Worm (Caenorhabditis elegans) whole organism, L3 larva: ENCODE results near the gene btb-10.

Source experiments
- ZK546.5 ChIP-seq: sonication (generic microtip); optimal IDR thresholded peaks from 2 replicates; lab custom pipeline; 2017; ENCODE audit warnings: missing biosample characterization, missing genetic modification characterization
- aly-2 ChIP-seq: fragments of 150-350 bp; optimal IDR thresholded peaks from 2 replicates; lab custom pipeline; 2014; ENCODE audit warnings: missing biosample characterization, missing genetic modification characterization
- ama-1 ChIP-seq: fragments of 150-350 bp; optimal IDR thresholded peaks from 2 replicates; lab custom pipeline; 2018
- ceh-28 ChIP-seq: fragments of 150-350 bp; optimal IDR thresholded peaks from 2 replicates; lab custom pipeline; 2014; ENCODE audit warnings: missing biosample characterization, missing genetic modification reagents, missing genetic modification characterization
- ceh-9 ChIP-seq: sonication (generic microtip); optimal IDR thresholded peaks from 2 replicates; lab custom pipeline; 2018; ENCODE audit warnings: missing biosample characterization, missing genetic modification characterization
- daf-12 ChIP-seq: fragments of 150-350 bp; optimal IDR thresholded peaks from 2 replicates; lab custom pipeline; 2014; ENCODE audit warnings: missing biosample characterization, missing genetic modification reagents, missing genetic modification characterization
- egl-5 ChIP-seq: fragments of 150-350 bp; optimal IDR thresholded peaks from 2 replicates; lab custom pipeline; 2017; ENCODE audit warnings: missing biosample characterization, missing genetic modification reagents, missing genetic modification characterization, inconsistent platforms
- elt-2 ChIP-seq: sonication (generic microtip); optimal IDR thresholded peaks from 2 replicates; lab custom pipeline; 2016; ENCODE audit warnings: missing genetic modification reagents, mild to moderate bottlenecking, missing genetic modification characterization, missing compliant biosample characterization
- elt-3 ChIP-seq, 3 experiments: fragments of 150-350 bp in 1 of 3; sonication (generic microtip) in 2 of 3; optimal IDR thresholded peaks; 2 replicates in 2 of 3; 4 replicates in 1 of 3; lab custom pipeline; 2014 to 2017; ENCODE audit warnings: missing biosample characterization in 3 of 3, missing genetic modification characterization in 3 of 3
- eor-1 ChIP-seq, 2 experiments: fragments of 150-350 bp; optimal IDR thresholded peaks; 2 replicates each; lab custom pipeline; 2014 to 2018; ENCODE audit warnings: missing biosample characterization in 2 of 2, missing genetic modification characterization in 2 of 2
- fkh-10 ChIP-seq: sonication (generic microtip); optimal IDR thresholded peaks from 2 replicates; lab custom pipeline; 2017; ENCODE audit warnings: missing biosample characterization, missing genetic modification reagents, missing genetic modification characterization
- fkh-2 ChIP-seq: fragments of 150-350 bp; optimal IDR thresholded peaks from 2 replicates; lab custom pipeline; 2014; ENCODE audit warnings: missing biosample characterization, missing genetic modification reagents, missing genetic modification characterization
- fos-1 ChIP-seq: fragments of 150-350 bp; optimal IDR thresholded peaks from 2 replicates; lab custom pipeline; 2014; ENCODE audit warnings: missing biosample characterization, missing genetic modification characterization
- hmg-11 ChIP-seq: sonication (generic microtip); optimal IDR thresholded peaks from 2 replicates; lab custom pipeline; 2016; ENCODE audit warnings: missing genetic modification characterization, missing compliant biosample characterization
- lin-15B ChIP-seq: fragments of 150-350 bp; optimal IDR thresholded peaks from 2 replicates; lab custom pipeline; 2014; ENCODE audit warnings: missing biosample characterization, missing genetic modification characterization
- lin-39 ChIP-seq: fragments of 150-350 bp; optimal IDR thresholded peaks from 2 replicates; lab custom pipeline; 2018; ENCODE audit warnings: missing biosample characterization, missing genetic modification reagents, missing genetic modification characterization
- mdl-1 ChIP-seq: fragments of 150-350 bp; optimal IDR thresholded peaks from 2 replicates; lab custom pipeline; 2014; ENCODE audit warnings: missing biosample characterization, missing genetic modification characterization
- nfya-1 ChIP-seq: sonication (generic microtip); optimal IDR thresholded peaks from 2 replicates; lab custom pipeline; 2017; ENCODE audit warnings: missing genetic modification characterization, mild to moderate bottlenecking, missing compliant biosample characterization, antibody characterized with exemption, moderate library complexity; ENCODE audit not compliant: insufficient read depth
- nhr-11 ChIP-seq: fragments of 150-350 bp; optimal IDR thresholded peaks from 2 replicates; lab custom pipeline; 2014; ENCODE audit warnings: missing biosample characterization, missing genetic modification characterization
- nhr-23 ChIP-seq: fragments of 150-350 bp; optimal IDR thresholded peaks from 2 replicates; lab custom pipeline; 2014; ENCODE audit warnings: missing biosample characterization, missing genetic modification reagents, missing genetic modification characterization
- nhr-237 ChIP-seq: fragments of 150-350 bp; optimal IDR thresholded peaks from 2 replicates; lab custom pipeline; 2014; ENCODE audit warnings: missing biosample characterization, missing genetic modification characterization
- nhr-25 ChIP-seq: sonication (generic microtip); optimal IDR thresholded peaks from 2 replicates; lab custom pipeline; 2017; ENCODE audit warnings: missing biosample characterization, missing genetic modification characterization
- nhr-28 ChIP-seq: fragments of 150-350 bp; optimal IDR thresholded peaks from 2 replicates; lab custom pipeline; 2014; ENCODE audit warnings: missing biosample characterization, missing genetic modification characterization
- nhr-76 ChIP-seq: fragments of 150-350 bp; sonication (generic microtip); optimal IDR thresholded peaks from 5 replicates; lab custom pipeline; 2014; ENCODE audit warnings: missing biosample characterization, missing genetic modification characterization
- nhr-77 ChIP-seq: fragments of 150-350 bp; optimal IDR thresholded peaks from 2 replicates; lab custom pipeline; 2014; ENCODE audit warnings: missing biosample characterization, missing genetic modification characterization
- pha-4 ChIP-seq: fragments of 150-350 bp; optimal IDR thresholded peaks from 2 replicates; lab custom pipeline; 2014; ENCODE audit warnings: missing biosample characterization, missing genetic modification reagents, missing genetic modification characterization
- pqm-1 ChIP-seq: fragments of 150-350 bp; optimal IDR thresholded peaks from 2 replicates; lab custom pipeline; 2017; ENCODE audit warnings: missing biosample characterization, missing genetic modification characterization, inconsistent platforms
- sea-2 ChIP-seq: fragments of 150-350 bp; sonication (generic microtip); optimal IDR thresholded peaks from 4 replicates; lab custom pipeline; 2014; ENCODE audit warnings: missing biosample characterization, missing genetic modification reagents, missing genetic modification characterization
- tbx-2 ChIP-seq: sonication (generic microtip); optimal IDR thresholded peaks from 2 replicates; lab custom pipeline; 2016; ENCODE audit warnings: mild to moderate bottlenecking, missing genetic modification characterization, missing compliant biosample characterization
- unc-39 ChIP-seq: sonication (generic microtip); optimal IDR thresholded peaks from 4 replicates; lab custom pipeline; 2017; ENCODE audit warnings: missing biosample characterization, missing genetic modification characterization
- unc-62 ChIP-seq: fragments of 150-350 bp; sonication (generic microtip); optimal IDR thresholded peaks from 4 replicates; lab custom pipeline; 2014; ENCODE audit warnings: missing biosample characterization, missing genetic modification reagents, missing genetic modification characterization
- zag-1 ChIP-seq: fragments of 150-350 bp; optimal IDR thresholded peaks from 2 replicates; lab custom pipeline; 2014; ENCODE audit warnings: missing biosample characterization, missing genetic modification characterization
- ztf-11 ChIP-seq: fragments of 150-350 bp; optimal IDR thresholded peaks from 2 replicates; lab custom pipeline; 2014; ENCODE audit warnings: missing biosample characterization, missing genetic modification characterization
- ztf-4 ChIP-seq: fragments of 150-350 bp; optimal IDR thresholded peaks from 2 replicates; lab custom pipeline; 2014; ENCODE audit warnings: missing biosample characterization, missing genetic modification characterization

The btb-10 gene

ce11 chrII:1100719-1101118, 40.1 kb upstream of the btb-10 start, which contains the start of gene pho-14:
pho-14 (minus strand) TSS chrII:1100819.
- TF ChIP-seq ama-1 = no peak
- no peak for TF ChIP-seq unc-39 (tag; lab: Kevin White, UChicago)
- no peak for TF ChIP-seq nhr-11
- no peak for TF ChIP-seq ceh-9 (tag; lab: Kevin White, UChicago)
- no peak for TF ChIP-seq ztf-4 (tag; lab: Kevin White, UChicago)
- TF ChIP-seq ztf-11 = no peak
- TF ChIP-seq zag-1 (tag; lab: Kevin White, UChicago) = no peak
- no peak for TF ChIP-seq fkh-10 (GFP tag; lab: Kevin White, UChicago)
- TF ChIP-seq nhr-76 = no peak
- TF ChIP-seq elt-3 (tag; optimal IDR thresholded peaks at IDR 0.05; lab: Kevin White, UChicago) = no peak
- TF ChIP-seq nhr-28 (tag; lab: Kevin White, UChicago) = no peak
- TF ChIP-seq pqm-1 (tag; lab: Kevin White, UChicago) = no peak

DNA sequence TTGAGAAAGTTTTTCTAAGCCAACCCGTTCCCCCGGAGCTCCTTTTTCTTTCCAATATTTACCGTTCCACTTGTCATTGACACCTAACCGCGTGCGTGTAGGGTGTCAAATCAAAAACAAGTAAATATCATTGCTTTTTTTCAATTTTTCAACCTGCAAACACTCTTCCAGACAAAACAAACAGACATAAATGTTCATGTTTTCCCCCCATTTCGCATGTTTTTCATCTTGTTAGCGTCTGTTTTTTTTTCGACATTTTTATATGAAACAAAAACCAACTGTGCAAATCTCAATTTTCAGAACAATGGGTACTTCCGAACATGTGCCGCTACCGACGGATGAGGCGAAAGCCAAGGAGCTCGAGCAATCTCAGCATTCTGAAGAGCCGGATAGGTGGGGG, 31.1 kb upstream of the btb-10 start, which contains the start of gene snf-3:
snf-3 (plus strand) TSS at position 301 of the 400 bp plus-strand sequence.
- TF ChIP-seq pha-4 (tag; lab: Kevin White, UChicago) = peak; percentile 5
- no peak for TF ChIP-seq nhr-28 (tag; lab: Kevin White, UChicago)

DNA sequence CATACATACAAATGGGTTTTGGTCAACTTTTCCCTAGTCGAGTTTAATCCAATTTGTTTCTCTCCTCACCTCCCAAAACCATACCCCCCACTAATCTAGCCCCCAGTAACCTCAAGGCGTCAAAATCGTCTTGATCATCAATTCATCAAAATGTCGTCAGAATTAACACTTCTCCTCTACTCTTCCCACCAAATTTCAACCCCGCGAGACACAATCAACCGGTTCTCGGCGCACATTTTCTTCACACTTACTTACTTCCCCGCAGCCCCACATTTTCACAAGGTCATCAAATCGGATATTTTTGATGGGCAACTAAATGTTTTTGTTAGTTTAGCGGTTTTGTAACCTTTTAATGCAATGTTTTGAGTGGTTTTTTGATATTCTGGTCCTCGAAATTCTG, 30.1 kb upstream of the btb-10 start:
- peak; percentile 26 for TF ChIP-seq nhr-23 (tag; lab: Kevin White, UChicago)
- no peak for TF ChIP-seq nhr-77
- TF ChIP-seq unc-62 = no peak
- TF ChIP-seq nhr-76 = no peak
- peak; percentile 68 for TF ChIP-seq nhr-25

DNA sequence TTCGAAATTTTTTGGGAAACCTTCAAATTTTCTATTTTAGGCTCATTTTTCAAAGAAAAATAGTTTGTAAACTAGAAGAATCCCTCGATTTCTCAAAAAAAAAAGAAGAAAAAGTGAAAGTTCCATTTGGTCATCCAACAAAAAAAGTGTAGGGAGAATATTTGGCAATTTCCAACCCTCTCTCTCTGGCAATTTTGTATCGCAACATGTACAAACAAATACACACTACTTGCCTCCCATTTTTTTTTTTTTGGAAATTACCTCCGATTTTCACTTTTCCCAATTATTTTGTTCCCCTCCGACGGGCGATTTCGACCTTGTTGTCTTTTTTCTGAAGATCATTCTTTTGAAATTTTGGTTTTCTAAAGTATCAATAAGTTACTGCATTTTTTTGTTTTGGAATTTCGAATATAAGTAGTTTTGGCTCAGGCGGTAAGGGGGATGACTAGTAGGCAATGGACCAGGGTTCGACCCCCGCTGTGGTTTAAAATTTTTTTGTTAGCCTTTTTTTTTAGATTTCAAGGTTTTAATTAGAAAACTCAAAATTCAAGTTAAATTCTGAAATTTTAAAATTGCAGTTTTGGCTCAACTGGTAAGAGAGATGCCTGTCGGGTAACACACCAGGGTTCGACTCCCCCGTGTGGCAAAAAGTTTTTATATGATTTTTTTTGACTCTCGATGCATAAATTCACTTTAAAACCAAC, 28.1 kb upstream of the btb-10 start:
- TF ChIP-seq nhr-237 (tag; lab: Kevin White, UChicago) (no peak), daf-12 (no peak), aly-2 (no peak), eor-1 (tag; optimal IDR thresholded peaks at IDR 0.05; lab: Kevin White, UChicago) (no peak), lin-39 (tag; lab: Kevin White, UChicago) (no peak), ZK546.5 (tag; lab: Kevin White, UChicago) (no peak), mdl-1 (no peak), fkh-10 (GFP tag; lab: Kevin White, UChicago) (no peak), ama-1 (no peak), tbx-2 (tag; lab: Kevin White, UChicago) (no peak), ztf-11 (no peak), ceh-28 (no peak)

DNA sequence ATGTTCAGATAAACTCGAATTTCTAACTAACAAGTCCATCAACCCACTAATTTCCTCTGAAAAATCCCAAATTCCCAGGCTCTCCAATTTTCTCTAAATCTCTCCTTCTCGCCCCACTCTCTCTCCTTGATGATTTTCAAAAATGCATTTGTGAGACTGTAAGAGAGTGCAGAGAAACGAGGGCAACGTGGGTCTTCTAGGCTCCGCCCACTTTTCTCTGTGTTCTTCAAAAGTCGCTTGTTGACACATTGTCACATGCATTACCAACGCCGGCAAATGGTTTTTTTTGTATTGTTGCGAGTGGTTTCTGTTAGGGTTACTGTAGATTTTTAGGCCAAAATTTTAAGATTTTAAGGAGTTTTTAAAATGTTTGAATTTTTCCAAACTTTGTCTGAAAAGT, 25.9 kb upstream of the btb-10 start:
- TF ChIP-seq hmg-11 (tag; lab: Kevin White, UChicago) (no peak), elt-3 (tag; optimal IDR thresholded peaks at IDR 0.05; lab: Kevin White, UChicago) (no peak), fos-1 (tag; lab: Kevin White, UChicago) (no peak), sea-2 (GFP tag; lab: Kevin White, UChicago) (no peak), nhr-23 (tag; lab: Kevin White, UChicago) (peak; percentile 5), egl-5 (peak; percentile 19), ceh-28 (no peak), nfya-1 (peak; percentile 15), nhr-237 (tag; lab: Kevin White, UChicago) (no peak), ztf-11 (no peak), pha-4 (tag; lab: Kevin White, UChicago) (peak; percentile 10)

DNA sequence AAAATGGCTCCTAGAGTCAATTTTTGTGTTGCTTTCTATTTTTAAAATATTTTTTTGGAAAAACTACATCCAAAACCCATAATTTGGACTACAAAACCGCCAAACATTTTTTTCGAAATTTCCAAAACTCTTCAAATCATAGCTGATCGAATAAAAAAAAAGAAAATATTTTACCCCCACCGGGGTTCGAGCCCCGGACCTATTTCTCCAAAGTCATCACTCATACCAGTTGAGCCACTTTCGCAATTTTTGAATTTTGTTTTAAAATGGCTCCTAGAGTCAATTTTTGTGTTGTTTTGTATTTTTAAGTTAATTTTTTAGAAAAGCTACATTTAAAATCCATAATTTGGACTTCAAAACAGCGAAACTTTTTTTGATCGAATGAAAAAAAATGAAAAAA, 24.9 kb upstream of the btb-10 start:
- TF ChIP-seq lin-15B (tag; lab: Kevin White, UChicago) = no peak
- TF ChIP-seq ztf-4 (tag; lab: Kevin White, UChicago) = no peak
- TF ChIP-seq ztf-11 = no peak
- no peak for TF ChIP-seq zag-1 (tag; lab: Kevin White, UChicago)
- no peak for TF ChIP-seq elt-2
- no peak for TF ChIP-seq fos-1 (tag; lab: Kevin White, UChicago)
- no peak for TF ChIP-seq eor-1 (tag; optimal IDR thresholded peaks at IDR 0.05; lab: Kevin White, UChicago)
- no peak for TF ChIP-seq nhr-25
- no peak for TF ChIP-seq pqm-1 (tag; lab: Kevin White, UChicago)
- TF ChIP-seq daf-12 = no peak
- TF ChIP-seq fkh-2 = no peak
- TF ChIP-seq, all 47 proteins: peak for 0
